1 fruit fly cellular context compared by ENCODE assay signal in the genomic region with DNA sequence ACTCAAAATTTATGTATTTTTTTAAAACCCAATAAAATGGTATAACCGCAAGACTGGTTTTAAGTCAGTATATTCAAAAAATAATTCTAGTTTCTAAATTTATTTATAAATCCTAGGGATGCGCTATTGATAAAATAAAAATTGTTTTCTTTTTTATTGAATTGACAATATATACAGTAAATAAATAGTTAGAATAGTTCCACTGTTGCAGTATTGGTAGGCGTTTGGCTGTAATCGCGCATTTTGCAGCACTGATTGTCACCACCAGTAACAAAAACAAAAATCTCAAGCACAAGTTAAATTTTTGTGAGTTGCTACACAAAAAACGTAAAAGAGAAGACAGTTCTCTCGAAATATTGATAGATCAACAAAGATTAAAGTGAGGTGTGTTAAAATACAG.
TF ChIP-seq lines count a peak whose summit lies in the region.

A gene (plus strand): TSS at position 265 of the 400 bp plus-strand sequence.

TF ChIP-seq in whole organism, embryonic, 481 proteins besides CTCF, POLR2A, EP300 and RAD21 (continued from another document and continues in another):
- TF ChIP-seq caup (GFP tag; optimal IDR thresholded peaks at IDR 0.05; lab: Kevin White, UChicago; ENCODE audit: severe bottlenecking) (peak; percentile 87), sc (optimal IDR thresholded peaks at IDR 0.05; lab: Kevin White, UChicago) (no peak), sc (GFP tag; optimal IDR thresholded peaks at IDR 0.05; lab: Kevin White, UChicago) (peak; percentile 49), az2 (GFP tag; optimal IDR thresholded peaks at IDR 0.05; lab: Kevin White, UChicago) (peak; percentile 87), ttk (GFP tag; IDR thresholded peaks at IDR 0.05; lab: Robert Waterston, UW) (peak; percentile 69), Fer1 (GFP tag; optimal IDR thresholded peaks at IDR 0.05; lab: Kevin White, UChicago) (peak; percentile 85), CG11723 (GFP tag; optimal IDR thresholded peaks at IDR 0.05; lab: Kevin White, UChicago) (peak; percentile 63), CG16813 (GFP tag; IDR thresholded peaks at IDR 0.05; lab: Robert Waterston, UW; ENCODE audit: partially characterized antibody) (no peak), CG4282 (GFP tag; optimal IDR thresholded peaks at IDR 0.05; lab: Kevin White, UChicago) (peak; percentile 76), Dbx (GFP tag; IDR thresholded peaks at IDR 0.05; lab: Robert Waterston, UW) (peak; percentile 90), Gsc (GFP tag; IDR thresholded peaks at IDR 0.05; lab: Robert Waterston, UW) (no peak), gsb (GFP tag; IDR thresholded peaks at IDR 0.05; lab: Robert Waterston, UW) (peak; percentile 52; the same call in 1 of the 2 replicates), fu2 (GFP tag; optimal IDR thresholded peaks at IDR 0.05; lab: Kevin White, UChicago) (peak; percentile 69), oc (tag; optimal IDR thresholded peaks at IDR 0.05; lab: Kevin White, UChicago) (no peak), Hey (tag; optimal IDR thresholded peaks at IDR 0.05; lab: Kevin White, UChicago) (peak; percentile 28), CG8924 (tag; optimal IDR thresholded peaks at IDR 0.05; lab: Kevin White, UChicago) (peak; percentile 82), CG12391 (tag; optimal IDR thresholded peaks at IDR 0.05; lab: Kevin White, UChicago) (peak; percentile 88), ato (GFP tag; IDR thresholded peaks at IDR 0.05; lab: Robert Waterston, UW; ENCODE audit: partially characterized antibody) (no peak), CG17612 (GFP tag; IDR thresholded peaks at IDR 0.05; lab: Robert Waterston, UW) (peak; percentile 39), dati (GFP tag; IDR thresholded peaks at IDR 0.05; lab: Robert Waterston, UW) (no peak), Mes4 (GFP tag; optimal IDR thresholded peaks at IDR 0.05; lab: Kevin White, UChicago) (peak; percentile 49), shn (GFP tag; optimal IDR thresholded peaks at IDR 0.05; lab: Kevin White, UChicago) (peak; percentile 50), MBD-R2 (GFP tag; IDR thresholded peaks at IDR 0.05; lab: Robert Waterston, UW) (peak; percentile 93), HHEX (GFP tag; optimal IDR thresholded peaks at IDR 0.05; lab: Kevin White, UChicago) (peak; percentile 77), NK7.1 (GFP tag; optimal IDR thresholded peaks at IDR 0.05; lab: Kevin White, UChicago) (no peak), Trl (optimal IDR thresholded peaks at IDR 0.05; lab: Kevin White, UChicago) (no peak), Trl (GFP tag; optimal IDR thresholded peaks at IDR 0.05; lab: Kevin White, UChicago) (peak; percentile 79), CG17359 (tag; optimal IDR thresholded peaks at IDR 0.05; lab: Kevin White, UChicago) (peak; percentile 86), stwl (tag; optimal IDR thresholded peaks at IDR 0.05; lab: Kevin White, UChicago) (peak; percentile 55), ro (GFP tag; IDR thresholded peaks at IDR 0.05; lab: Robert Waterston, UW) (peak; percentile 39; the same call in 1 of the 2 replicates), wdn (GFP tag; IDR thresholded peaks at IDR 0.05; lab: Robert Waterston, UW) (peak; percentile 70), CG6813 (GFP tag; optimal IDR thresholded peaks at IDR 0.05; lab: Kevin White, UChicago) (peak; percentile 56), Oaz (GFP tag; IDR thresholded peaks at IDR 0.05; lab: Robert Waterston, UW) (peak; percentile 57; the same call in 1 of the 2 replicates), CG14441 (GFP tag; IDR thresholded peaks at IDR 0.05; lab: Robert Waterston, UW) (peak; percentile 76), tgo (GFP tag; IDR thresholded peaks at IDR 0.05; lab: Robert Waterston, UW) (peak; percentile 83), bcd (GFP tag; optimal IDR thresholded peaks at IDR 0.05; lab: Kevin White, UChicago) (peak; percentile 75), Adf1 (GFP tag; IDR thresholded peaks at IDR 0.05; lab: Robert Waterston, UW) (no peak; the same call in 1 of the 2 replicates), wor (GFP tag; IDR thresholded peaks at IDR 0.05; lab: Robert Waterston, UW) (no peak; the same call in 1 of the 2 replicates), CG6254 (GFP tag; optimal IDR thresholded peaks at IDR 0.05; lab: Kevin White, UChicago) (peak; percentile 17), B-H1 (GFP tag; IDR thresholded peaks at IDR 0.05; lab: Robert Waterston, UW) (peak; percentile 19; the same call in 1 of the 3 replicates), Antp (GFP tag; optimal IDR thresholded peaks at IDR 0.05; lab: Kevin White, UChicago) (peak; percentile 79), Lim3 (GFP tag; IDR thresholded peaks at IDR 0.05; lab: Robert Waterston, UW) (no peak), lab (GFP tag; optimal IDR thresholded peaks at IDR 0.05; lab: Kevin White, UChicago) (peak; percentile 91), CHES-1-like (GFP tag; optimal IDR thresholded peaks at IDR 0.05; lab: Kevin White, UChicago) (peak; percentile 58), zfh2 (GFP tag; optimal IDR thresholded peaks at IDR 0.05; lab: Kevin White, UChicago) (peak; percentile 80), CG31388 (GFP tag; optimal IDR thresholded peaks at IDR 0.05; lab: Kevin White, UChicago) (peak; percentile 67), btn (GFP tag; optimal IDR thresholded peaks at IDR 0.05; lab: Kevin White, UChicago) (no peak), Med (GFP tag; lab: Kevin White, UChicago) (peak; percentile 95), CG12942 (GFP tag; optimal IDR thresholded peaks at IDR 0.05; lab: Kevin White, UChicago) (peak; percentile 82), tup (GFP tag; optimal IDR thresholded peaks at IDR 0.05; lab: Kevin White, UChicago) (peak; percentile 67), CG11695 (GFP tag; IDR thresholded peaks at IDR 0.05; lab: Robert Waterston, UW) (peak; percentile 70), Nf-YB (GFP tag; optimal IDR thresholded peaks at IDR 0.05; lab: Kevin White, UChicago) (peak; percentile 38), nom (GFP tag; optimal IDR thresholded peaks at IDR 0.05; lab: Kevin White, UChicago) (peak; percentile 73), en (GFP tag; optimal IDR thresholded peaks at IDR 0.05; lab: Kevin White, UChicago) (peak; percentile 23), pum (GFP tag; optimal IDR thresholded peaks at IDR 0.05; lab: Kevin White, UChicago) (peak; percentile 81), lbe (GFP tag; optimal IDR thresholded peaks at IDR 0.05; lab: Kevin White, UChicago) (peak; percentile 81), H15 (GFP tag; IDR thresholded peaks at IDR 0.05; lab: Robert Waterston, UW) (peak; percentile 87), CG30431 (GFP tag; optimal IDR thresholded peaks at IDR 0.05; lab: Kevin White, UChicago) (peak; percentile 28), CG31224 (GFP tag; IDR thresholded peaks at IDR 0.05; lab: Robert Waterston, UW) (peak; percentile 52; the same call in 1 of the 2 replicates), CG5180 (GFP tag; optimal IDR thresholded peaks at IDR 0.05; lab: Kevin White, UChicago) (peak; percentile 35), CG7928 (GFP tag; optimal IDR thresholded peaks at IDR 0.05; lab: Kevin White, UChicago) (peak; percentile 44), PHDP (tag; optimal IDR thresholded peaks at IDR 0.05; lab: Kevin White, UChicago) (peak; percentile 81), B-H2 (GFP tag; optimal IDR thresholded peaks at IDR 0.05; lab: Kevin White, UChicago) (peak; percentile 94), CG9437 (GFP tag; optimal IDR thresholded peaks at IDR 0.05; lab: Kevin White, UChicago) (peak; percentile 68), unpg (GFP tag; optimal IDR thresholded peaks at IDR 0.05; lab: Kevin White, UChicago) (peak; percentile 81), grn (GFP tag; optimal IDR thresholded peaks at IDR 0.05; lab: Kevin White, UChicago) (no peak), Rx (GFP tag; IDR thresholded peaks at IDR 0.05; lab: Robert Waterston, UW) (0 out of 2 replicates have a peak, but pooled peaks have one; percentile 9), pzg (GFP tag; optimal IDR thresholded peaks at IDR 0.05; lab: Kevin White, UChicago) (peak; percentile 63), CG12219 (GFP tag; optimal IDR thresholded peaks at IDR 0.05; lab: Kevin White, UChicago) (peak; percentile 69), dmrt99B (tag; optimal IDR thresholded peaks at IDR 0.05; lab: Kevin White, UChicago) (peak; percentile 76), Scr (GFP tag; IDR thresholded peaks at IDR 0.05; lab: Robert Waterston, UW; ENCODE audit: partially characterized antibody) (no peak), sr (GFP tag; IDR thresholded peaks at IDR 0.05; lab: Robert Waterston, UW) (peak; percentile 48; the same call in 2 of the 3 replicates), Optix (GFP tag; IDR thresholded peaks at IDR 0.05; lab: Robert Waterston, UW) (0 out of 3 replicates have a peak, but pooled peaks have one; percentile 25), CG8388 (GFP tag; optimal IDR thresholded peaks at IDR 0.05; lab: Kevin White, UChicago) (peak; percentile 72), CG4617 (GFP tag; optimal IDR thresholded peaks at IDR 0.05; lab: Kevin White, UChicago; ENCODE audit: borderline replicate concordance) (peak; percentile 90), ac (GFP tag; optimal IDR thresholded peaks at IDR 0.05; lab: Kevin White, UChicago) (no peak), CG8359 (GFP tag; optimal IDR thresholded peaks at IDR 0.05; lab: Kevin White, UChicago; ENCODE audit: borderline replicate concordance) (no peak), fd3F (GFP tag; optimal IDR thresholded peaks at IDR 0.05; lab: Kevin White, UChicago) (peak; percentile 75), dpn (GFP tag; optimal IDR thresholded peaks at IDR 0.05; lab: Kevin White, UChicago) (peak; percentile 80 to 90), CG32772 (GFP tag; IDR thresholded peaks at IDR 0.05; lab: Robert Waterston, UW) (peak; percentile 78), sisA (GFP tag; IDR thresholded peaks at IDR 0.05; lab: Robert Waterston, UW) (peak; percentile 82), CG3847 (GFP tag; IDR thresholded peaks at IDR 0.05; lab: Robert Waterston, UW) (peak; percentile 91), pb (GFP tag; optimal IDR thresholded peaks at IDR 0.05; lab: Kevin White, UChicago) (no peak), CG30020 (tag; optimal IDR thresholded peaks at IDR 0.05; lab: Kevin White, UChicago) (peak; percentile 44), CG11504 (tag; optimal IDR thresholded peaks at IDR 0.05; lab: Kevin White, UChicago) (peak; percentile 80), Six4 (GFP tag; optimal IDR thresholded peaks at IDR 0.05; lab: Kevin White, UChicago) (peak; percentile 68), CG18764 (GFP tag; optimal IDR thresholded peaks at IDR 0.05; lab: Kevin White, UChicago) (peak; percentile 80), ranshi (GFP tag; IDR thresholded peaks at IDR 0.05; lab: Robert Waterston, UW) (peak; percentile 80), CG18262 (tag; optimal IDR thresholded peaks at IDR 0.05; lab: Kevin White, UChicago) (peak; percentile 77), ham (GFP tag; IDR thresholded peaks at IDR 0.05; lab: Robert Waterston, UW) (peak; percentile 37; the same call in 1 of the 2 replicates), Aef1 (GFP tag; IDR thresholded peaks at IDR 0.05; lab: Robert Waterston, UW) (peak; percentile 89), CG10321 (GFP tag; IDR thresholded peaks at IDR 0.05; lab: Robert Waterston, UW) (0 out of 2 replicates have a peak, but pooled peaks have one; percentile 21), CG10979 (tag; optimal IDR thresholded peaks at IDR 0.05; lab: Kevin White, UChicago) (peak; percentile 70), lola (GFP tag; optimal IDR thresholded peaks at IDR 0.05; lab: Kevin White, UChicago) (peak in 1 of 3 experiments; percentile 58), Drgx (GFP tag; IDR thresholded peaks at IDR 0.05; lab: Robert Waterston, UW) (peak; percentile 51; the same call in 1 of the 2 replicates), Dip2 (GFP tag; IDR thresholded peaks at IDR 0.05; lab: Robert Waterston, UW) (no peak), Jarid2 (GFP tag; optimal IDR thresholded peaks at IDR 0.05; lab: Kevin White, UChicago) (no peak), gsb-n (tag; optimal IDR thresholded peaks at IDR 0.05; lab: Kevin White, UChicago) (peak; percentile 72), CG11560 (tag; IDR thresholded peaks at IDR 0.05; lab: Robert Waterston, UW) (no peak), Asciz (GFP tag; optimal IDR thresholded peaks at IDR 0.05; lab: Kevin White, UChicago) (peak; percentile 71), cato (GFP tag; optimal IDR thresholded peaks at IDR 0.05; lab: Kevin White, UChicago; ENCODE audit: borderline replicate concordance) (peak; percentile 47), tio (GFP tag; optimal IDR thresholded peaks at IDR 0.05; lab: Kevin White, UChicago) (no peak), CG16863 (GFP tag; optimal IDR thresholded peaks at IDR 0.05; lab: Kevin White, UChicago) (peak; percentile 63), CG7372 (GFP tag; IDR thresholded peaks at IDR 0.05; lab: Robert Waterston, UW) (peak; percentile 78), CG17361 (GFP tag; IDR thresholded peaks at IDR 0.05; lab: Robert Waterston, UW) (peak; percentile 73; the same call in 2 of the 3 replicates), Oli (tag; optimal IDR thresholded peaks at IDR 0.05; lab: Kevin White, UChicago) (peak; percentile 63), zfh1 (GFP tag; IDR thresholded peaks at IDR 0.05; lab: Robert Waterston, UW) (peak; percentile 88), CG9727 (GFP tag; optimal IDR thresholded peaks at IDR 0.05; lab: Kevin White, UChicago) (peak; percentile 72), trem (tag; optimal IDR thresholded peaks at IDR 0.05; lab: Kevin White, UChicago) (peak; percentile 74), CG7271 (tag; optimal IDR thresholded peaks at IDR 0.05; lab: Kevin White, UChicago) (peak; percentile 33), jing (GFP tag; optimal IDR thresholded peaks at IDR 0.05; lab: Kevin White, UChicago) (no peak), CG33557 (GFP tag; optimal IDR thresholded peaks at IDR 0.05; lab: Kevin White, UChicago) (peak; percentile 67), sens (GFP tag; lab: Kevin White, UChicago) (peak; percentile 96), CG11247 (GFP tag; IDR thresholded peaks at IDR 0.05; lab: Robert Waterston, UW) (peak; percentile 85), CG2120 (GFP tag; optimal IDR thresholded peaks at IDR 0.05; lab: Kevin White, UChicago) (peak; percentile 91), crp (GFP tag; optimal IDR thresholded peaks at IDR 0.05; lab: Kevin White, UChicago) (peak in 1 of 2 experiments; percentile 42), mld (GFP tag; IDR thresholded peaks at IDR 0.05; lab: Robert Waterston, UW; ENCODE audit: partially characterized antibody) (no peak), E2f1 (GFP tag; IDR thresholded peaks at IDR 0.05; lab: Robert Waterston, UW) (peak; percentile 77), CG13775 (GFP tag; optimal IDR thresholded peaks at IDR 0.05; lab: Kevin White, UChicago) (peak; percentile 59), her (GFP tag; optimal IDR thresholded peaks at IDR 0.05; lab: Kevin White, UChicago) (peak; percentile 73), Ravus (GFP tag; IDR thresholded peaks at IDR 0.05; lab: Robert Waterston, UW) (peak; percentile 9; the same call in 1 of the 2 replicates), CG14710 (tag; optimal IDR thresholded peaks at IDR 0.05; lab: Kevin White, UChicago) (peak; percentile 71), lmd (GFP tag; IDR thresholded peaks at IDR 0.05; lab: Robert Waterston, UW) (peak; percentile 81), CG4328 (GFP tag; optimal IDR thresholded peaks at IDR 0.05; lab: Kevin White, UChicago) (peak; percentile 80)
